Fruit fly (Drosophila melanogaster) whole organism, embryonic: ENCODE results near the gene CG3117.

ENCODE experiments used
- Aef1 ChIP-seq: fragments of 200-800 bp; sonication (Bioruptor generic); IDR thresholded peaks from 3 replicates; pipeline ENCODE4 v1.3.6; 2022; ENCODE audit warnings: missing biosample characterization, missing genetic modification characterization
- CG10543 ChIP-seq: fragments of 200-800 bp; sonication (Bioruptor generic); optimal IDR thresholded peaks from 3 replicates; lab custom pipeline; 2017; ENCODE audit warnings: missing biosample characterization, mild to moderate bottlenecking, missing genetic modification characterization, moderate library complexity
- CG12391 ChIP-seq: fragments of 200-800 bp; sonication (Bioruptor generic); optimal IDR thresholded peaks from 3 replicates; lab custom pipeline; 2018; ENCODE audit warnings: missing biosample characterization, mild to moderate bottlenecking, missing genetic modification characterization, moderate library complexity
- CG13287 ChIP-seq: fragments of 200-800 bp; sonication (Bioruptor generic); IDR thresholded peaks from 2 replicates; pipeline ENCODE4 v1.3.6; 2022; ENCODE audit warnings: missing biosample characterization, missing genetic modification characterization; ENCODE audit not compliant: partially characterized antibody
- CG14710 ChIP-seq: fragments of 200-800 bp; sonication (Bioruptor generic); optimal IDR thresholded peaks from 3 replicates; lab custom pipeline; 2019; ENCODE audit warnings: missing biosample characterization, mild to moderate bottlenecking, missing genetic modification characterization, moderate library complexity
- CG15073 ChIP-seq: fragments of 200-800 bp; sonication (Bioruptor generic); optimal IDR thresholded peaks from 2 replicates; lab custom pipeline; 2016; ENCODE audit warnings: missing biosample characterization, missing genetic modification characterization
- CG15269 ChIP-seq: fragments of 200-800 bp; sonication (Bioruptor generic); optimal IDR thresholded peaks from 2 replicates; lab custom pipeline; 2018; ENCODE audit warnings: missing biosample characterization, mild to moderate bottlenecking, missing genetic modification characterization, moderate library complexity
- CG2202 ChIP-seq: fragments of 200-800 bp; sonication (Bioruptor generic); optimal IDR thresholded peaks from 2 replicates; lab custom pipeline; 2018; ENCODE audit warnings: missing biosample characterization, mild to moderate bottlenecking, missing genetic modification characterization
- CG2875 ChIP-seq: fragments of 200-800 bp; sonication (Bioruptor generic); optimal IDR thresholded peaks from 2 replicates; lab custom pipeline; 2017; ENCODE audit warnings: missing biosample characterization, mild to moderate bottlenecking, missing genetic modification characterization, missing genetic modification reagents
- CG31441 ChIP-seq: fragments of 200-800 bp; sonication (Bioruptor generic); IDR thresholded peaks from 2 replicates; pipeline ENCODE4 v1.3.6; 2022; ENCODE audit warnings: missing biosample characterization, missing genetic modification characterization
- CG33557 ChIP-seq: fragments of 200-800 bp; sonication (Bioruptor generic); optimal IDR thresholded peaks from 2 replicates; lab custom pipeline; 2019; ENCODE audit warnings: missing biosample characterization, mild to moderate bottlenecking, missing genetic modification characterization, moderate library complexity
- CG3407 ChIP-seq: fragments of 200-800 bp; sonication (Bioruptor generic); optimal IDR thresholded peaks from 2 replicates; lab custom pipeline; 2018; ENCODE audit warnings: missing biosample characterization, mild to moderate bottlenecking, missing genetic modification characterization
- CG34224 ChIP-seq: fragments of 200-800 bp; sonication (Bioruptor generic); IDR thresholded peaks from 3 replicates; pipeline ENCODE4 v1.3.6; 2022; ENCODE audit warnings: missing biosample characterization, missing genetic modification characterization; ENCODE audit not compliant: partially characterized antibody
- CG3995 ChIP-seq: fragments of 200-800 bp; sonication (Bioruptor generic); optimal IDR thresholded peaks from 3 replicates; lab custom pipeline; 2016; ENCODE audit warnings: missing biosample characterization, missing genetic modification characterization
- CG4617 ChIP-seq: fragments of 200-800 bp; sonication (Bioruptor generic); optimal IDR thresholded peaks from 3 replicates; lab custom pipeline; 2016; ENCODE audit warnings: missing biosample characterization, missing genetic modification characterization, borderline replicate concordance
- CG4707 ChIP-seq: fragments of 200-800 bp; sonication (Bioruptor generic); optimal IDR thresholded peaks from 2 replicates; lab custom pipeline; 2018; ENCODE audit warnings: missing biosample characterization, mild to moderate bottlenecking, missing genetic modification characterization, moderate library complexity
- CG5245 ChIP-seq: fragments of 200-800 bp; sonication (Bioruptor generic); optimal IDR thresholded peaks from 3 replicates; lab custom pipeline; 2016; ENCODE audit warnings: missing biosample characterization, missing genetic modification characterization
- CG5953 ChIP-seq: fragments of 200-800 bp; sonication (Bioruptor generic); IDR thresholded peaks from 2 replicates; pipeline ENCODE4 v1.3.6; 2022; ENCODE audit warnings: missing biosample characterization, missing genetic modification characterization
- CG6272 ChIP-seq: fragments of 200-800 bp; sonication (Bioruptor generic); IDR thresholded peaks from 2 replicates; pipeline ENCODE4 v1.3.6; 2022; ENCODE audit warnings: missing biosample characterization, missing genetic modification characterization
- CG7556 ChIP-seq: fragments of 200-800 bp; sonication (Bioruptor generic); optimal IDR thresholded peaks from 2 replicates; lab custom pipeline; 2017; ENCODE audit warnings: missing biosample characterization, mild to moderate bottlenecking, missing genetic modification characterization
- CHES-1-like ChIP-seq: fragments of 200-800 bp; sonication (Bioruptor generic); optimal IDR thresholded peaks from 2 replicates; lab custom pipeline; 2016; ENCODE audit warnings: missing biosample characterization, missing genetic modification characterization
- Dbx ChIP-seq: fragments of 200-800 bp; sonication (Bioruptor generic); IDR thresholded peaks from 3 replicates; pipeline ENCODE4 v1.3.6; 2022; ENCODE audit warnings: missing biosample characterization, missing genetic modification characterization
- Doc3 ChIP-seq: fragments of 200-800 bp; sonication (Bioruptor generic); IDR thresholded peaks from 3 replicates; pipeline ENCODE4 v1.3.6; 2022; ENCODE audit warnings: missing biosample characterization, missing genetic modification characterization; ENCODE audit not compliant: partially characterized antibody
- Dref ChIP-seq: fragments of 200-800 bp; sonication (Bioruptor generic); IDR thresholded peaks from 2 replicates; pipeline ENCODE4 v1.3.6; 2022; ENCODE audit warnings: missing biosample characterization, missing genetic modification characterization
- E2f2 ChIP-seq: fragments of 200-800 bp; sonication (Bioruptor generic); IDR thresholded peaks from 2 replicates; pipeline ENCODE4 v1.3.6; 2022; ENCODE audit warnings: missing biosample characterization, missing genetic modification characterization
- HHEX ChIP-seq: fragments of 200-800 bp; sonication (Bioruptor generic); optimal IDR thresholded peaks from 3 replicates; lab custom pipeline; 2017; ENCODE audit warnings: missing biosample characterization, mild to moderate bottlenecking, missing genetic modification characterization, missing genetic modification reagents
- HLH54F ChIP-seq: fragments of 200-800 bp; sonication (Bioruptor generic); optimal IDR thresholded peaks from 3 replicates; lab custom pipeline; 2016; ENCODE audit warnings: missing biosample characterization, missing genetic modification characterization
- Mrtf ChIP-seq: fragments of 200-800 bp; sonication (Bioruptor generic); IDR thresholded peaks from 3 replicates; pipeline ENCODE4 v1.3.6; 2022; ENCODE audit warnings: missing biosample characterization, missing genetic modification characterization
- Neu2 ChIP-seq: fragments of 200-800 bp; sonication (Bioruptor generic); optimal IDR thresholded peaks from 3 replicates; lab custom pipeline; 2016; ENCODE audit warnings: missing biosample characterization, missing genetic modification characterization, borderline replicate concordance
- Rx ChIP-seq: fragments of 200-800 bp; sonication (Bioruptor generic); IDR thresholded peaks from 2 replicates; pipeline ENCODE4 v1.3.6; 2022; ENCODE audit warnings: missing biosample characterization, missing genetic modification characterization
- al ChIP-seq: fragments of 200-800 bp; sonication (Bioruptor generic); IDR thresholded peaks from 2 replicates; pipeline ENCODE4 v1.3.6; 2022; ENCODE audit warnings: missing biosample characterization, missing genetic modification characterization
- ash1 ChIP-seq: fragments of 200-800 bp; sonication (Bioruptor generic); optimal IDR thresholded peaks from 2 replicates; lab custom pipeline; 2018; ENCODE audit warnings: missing biosample characterization, mild to moderate bottlenecking, missing genetic modification characterization
- ato ChIP-seq: fragments of 200-800 bp; sonication (Bioruptor generic); IDR thresholded peaks from 2 replicates; pipeline ENCODE4 v1.3.6; 2022; ENCODE audit warnings: missing biosample characterization, missing genetic modification characterization; ENCODE audit not compliant: partially characterized antibody
- crc ChIP-seq: fragments of 200-800 bp; sonication (Bioruptor generic); optimal IDR thresholded peaks from 2 replicates; lab custom pipeline; 2016; ENCODE audit warnings: missing biosample characterization, missing genetic modification characterization
- en ChIP-seq: fragments of 200-800 bp; sonication (Bioruptor generic); optimal IDR thresholded peaks from 2 replicates; lab custom pipeline; 2016; ENCODE audit warnings: missing biosample characterization, missing genetic modification characterization
- eve ChIP-seq, 2 experiments: fragments of >200 bp; optimal IDR thresholded peaks; 2 replicates each; lab custom pipeline; 2017; ENCODE audit warnings: missing biosample characterization in 2 of 2, missing genetic modification characterization in 2 of 2
- h ChIP-seq: fragments of >200 bp; optimal IDR thresholded peaks from 2 replicates; lab custom pipeline; 2017
- ham ChIP-seq: fragments of 200-800 bp; sonication (Bioruptor generic); IDR thresholded peaks from 2 replicates; pipeline ENCODE4 v1.3.6; 2022; ENCODE audit warnings: missing biosample characterization, missing genetic modification characterization
- ind ChIP-seq: fragments of 200-800 bp; sonication (Bioruptor generic); optimal IDR thresholded peaks from 3 replicates; lab custom pipeline; 2016; ENCODE audit warnings: missing biosample characterization, missing genetic modification characterization
- kni ChIP-seq: fragments of 200-800 bp; sonication (Bioruptor generic); optimal IDR thresholded peaks from 3 replicates; lab custom pipeline; 2017; ENCODE audit warnings: mild to moderate bottlenecking, missing biosample characterization, missing genetic modification reagents, missing genetic modification characterization
- mld ChIP-seq: fragments of 200-800 bp; sonication (Bioruptor generic); IDR thresholded peaks from 3 replicates; pipeline ENCODE4 v1.3.6; 2022; ENCODE audit warnings: missing biosample characterization, missing genetic modification characterization; ENCODE audit not compliant: partially characterized antibody
- nom ChIP-seq: fragments of 200-800 bp; sonication (Bioruptor generic); optimal IDR thresholded peaks from 2 replicates; lab custom pipeline; 2017; ENCODE audit warnings: missing biosample characterization, missing genetic modification characterization, mild to moderate bottlenecking, moderate library complexity, missing genetic modification reagents
- pfk ChIP-seq: fragments of 200-800 bp; sonication (Bioruptor generic); optimal IDR thresholded peaks from 2 replicates; lab custom pipeline; 2018; ENCODE audit warnings: missing biosample characterization, mild to moderate bottlenecking, missing genetic modification characterization, moderate library complexity
- rib ChIP-seq: fragments of 200-800 bp; sonication (Bioruptor generic); IDR thresholded peaks from 2 replicates; pipeline ENCODE4 v1.3.6; 2022; ENCODE audit warnings: missing biosample characterization, missing genetic modification characterization
- scrt ChIP-seq: fragments of 200-800 bp; sonication (Bioruptor generic); optimal IDR thresholded peaks from 2 replicates; lab custom pipeline; 2018; ENCODE audit warnings: missing biosample characterization, mild to moderate bottlenecking, missing genetic modification characterization, moderate library complexity
- sens ChIP-seq: fragments of 200-800 bp; sonication (Bioruptor generic); peaks from one replicate; lab custom pipeline; 2016; ENCODE audit warnings: missing biosample characterization, missing genetic modification characterization
- shn ChIP-seq: fragments of 200-800 bp; sonication (Bioruptor generic); optimal IDR thresholded peaks from 3 replicates; lab custom pipeline; 2016; ENCODE audit warnings: missing biosample characterization, missing genetic modification characterization
- slp2 ChIP-seq: fragments of 200-800 bp; sonication (Bioruptor generic); optimal IDR thresholded peaks from 2 replicates; lab custom pipeline; 2016; ENCODE audit warnings: missing biosample characterization, missing genetic modification characterization
- twi ChIP-seq: fragments of 200-800 bp; optimal IDR thresholded peaks from 2 replicates; lab custom pipeline; 2019; ENCODE audit warnings: missing biosample characterization, mild to moderate bottlenecking, missing genetic modification characterization, moderate library complexity
- unpg ChIP-seq: fragments of 200-800 bp; sonication (Bioruptor generic); optimal IDR thresholded peaks from 3 replicates; lab custom pipeline; 2018; ENCODE audit warnings: missing biosample characterization, mild to moderate bottlenecking, missing genetic modification characterization, moderate library complexity
- wor ChIP-seq: fragments of 200-800 bp; sonication (Bioruptor generic); IDR thresholded peaks from 2 replicates; pipeline ENCODE4 v1.3.6; 2022; ENCODE audit warnings: missing biosample characterization, missing genetic modification characterization

Gene CG3117

DNA sequence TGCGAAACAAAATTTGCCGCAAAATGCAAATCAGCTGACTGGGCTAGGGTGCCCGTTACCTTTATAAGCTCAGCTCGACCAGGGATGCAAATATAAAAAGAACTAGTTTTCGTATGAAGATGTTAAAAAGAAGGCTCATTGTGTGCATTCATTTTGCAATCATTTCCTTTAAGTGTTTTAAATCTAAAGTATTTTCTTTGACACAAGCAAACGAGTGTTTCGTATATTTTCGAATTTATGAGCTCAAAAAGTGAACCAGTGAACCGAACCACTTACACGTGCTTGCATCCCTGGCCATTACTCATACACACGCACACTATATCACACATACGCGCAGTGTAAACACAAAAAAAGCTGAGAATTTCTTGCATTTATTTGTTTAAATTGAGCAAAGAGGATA is 31.2 kb upstream of the CG3117 start, which contains the start of the genes Prx6a and Sbat (continued):
- TF ChIP-seq ash1: no peak
- peak; percentile 75 for TF ChIP-seq Neu2 (GFP tag; lab: Kevin White, UChicago)
- peak; percentile 34 for TF ChIP-seq CG3995
- TF ChIP-seq E2f2: peak; percentile 83
- TF ChIP-seq CG4617 (GFP tag; lab: Kevin White, UChicago): peak; percentile 58
- TF ChIP-seq CG10543: peak; percentile 80
- TF ChIP-seq CG2202 (tag; lab: Kevin White, UChicago): peak; percentile 29
- peak; percentile 0 for TF ChIP-seq CG5245 (GFP tag; lab: Kevin White, UChicago)
- peak; percentile 25 for TF ChIP-seq kni (GFP tag; lab: Kevin White, UChicago)
- TF ChIP-seq slp2 (GFP tag; lab: Kevin White, UChicago): peak; percentile 57
- TF ChIP-seq ind (GFP tag; lab: Kevin White, UChicago): peak; percentile 79
- TF ChIP-seq CG12391 (tag; lab: Kevin White, UChicago): peak; percentile 79
- peak; percentile 67 for TF ChIP-seq HHEX
- peak; percentile 75 for TF ChIP-seq shn
- TF ChIP-seq Dbx (GFP tag; lab: Robert Waterston, UW): peak; percentile 61; the same call in 2 of the 3 replicates
- TF ChIP-seq HLH54F (GFP tag; lab: Kevin White, UChicago): peak; percentile 73
- peak; percentile 66 for TF ChIP-seq CG33557 (GFP tag; lab: Kevin White, UChicago)
- peak; percentile 61 for TF ChIP-seq al
- TF ChIP-seq unpg: peak; percentile 74
- TF ChIP-seq h (lab: Kevin White, UChicago): no peak
- TF ChIP-seq wor: peak; percentile 29; the same call in 1 of the 2 replicates
- TF ChIP-seq CG5953 (GFP tag; lab: Robert Waterston, UW): no peak
- no peak for TF ChIP-seq eve (GFP tag; optimal IDR thresholded peaks at IDR 0.05; lab: Kevin White, UChicago)
- TF ChIP-seq CG2875 (GFP tag; lab: Kevin White, UChicago): no peak
- peak; percentile 56 for TF ChIP-seq CG6272 (GFP tag; lab: Robert Waterston, UW)
- peak; percentile 69 for TF ChIP-seq CG15269 (tag; lab: Kevin White, UChicago)
- TF ChIP-seq Aef1: peak; percentile 67
- peak; percentile 68 for TF ChIP-seq twi (tag; lab: Kevin White, UChicago)
- TF ChIP-seq CG13287 (GFP tag; lab: Robert Waterston, UW): peak; percentile 48
- no peak for TF ChIP-seq CG4707
- TF ChIP-seq sens: peak; percentile 95
- TF ChIP-seq rib (GFP tag; lab: Robert Waterston, UW): no peak
- TF ChIP-seq CG3407: no peak
- peak; percentile 80 for TF ChIP-seq CG14710
- TF ChIP-seq mld (GFP tag; lab: Robert Waterston, UW): no peak
- TF ChIP-seq ham (GFP tag; lab: Robert Waterston, UW): no peak
- TF ChIP-seq CG31441 (GFP tag; lab: Robert Waterston, UW): peak; percentile 34
- peak; percentile 34; the same call in 1 of the 2 replicates for TF ChIP-seq Dref (GFP tag; lab: Robert Waterston, UW)
- no peak for TF ChIP-seq crc
- peak; percentile 17 for TF ChIP-seq pfk (GFP tag; lab: Kevin White, UChicago)
- peak; percentile 57 for TF ChIP-seq scrt (GFP tag; lab: Kevin White, UChicago)
- no peak for TF ChIP-seq Doc3
- TF ChIP-seq Mrtf (GFP tag; lab: Robert Waterston, UW): peak; percentile 36; the same call in 1 of the 3 replicates
- peak; percentile 17 for TF ChIP-seq CG15073 (GFP tag; lab: Kevin White, UChicago)
- TF ChIP-seq Rx (GFP tag; lab: Robert Waterston, UW): no peak
- peak; percentile 83 for TF ChIP-seq CHES-1-like
- TF ChIP-seq CG34224 (GFP tag; lab: Robert Waterston, UW): no peak
- TF ChIP-seq ato: no peak
- TF ChIP-seq nom: peak; percentile 32
- peak; percentile 45 for TF ChIP-seq en (GFP tag; lab: Kevin White, UChicago)
- peak; percentile 33 for TF ChIP-seq CG7556
